Worm (Caenorhabditis elegans): ENCODE results near the gene ZK856.6.

DNA sequence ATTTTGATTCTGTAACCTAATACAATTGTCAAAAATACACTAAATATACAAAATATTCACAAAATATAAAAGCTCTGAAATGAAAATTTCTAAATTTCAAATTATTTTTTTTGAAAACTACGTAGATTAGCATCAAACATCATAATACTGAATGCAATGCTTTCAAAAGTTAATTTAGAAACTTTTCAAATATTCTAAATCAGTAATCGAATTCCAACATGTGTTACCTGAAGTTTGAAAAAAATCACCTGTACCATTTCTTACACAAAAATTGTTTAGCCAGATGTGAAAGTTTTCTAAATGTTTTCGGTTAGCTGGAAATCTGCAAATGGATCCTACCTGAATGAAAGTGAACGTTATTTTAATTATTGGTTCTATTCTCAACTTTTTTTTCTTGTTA lies 23.5 kb downstream of the ZK856.6 start, which contains the start of gene C12D8.20:
- TF ChIP-seq ceh-16 (tag; optimal IDR thresholded peaks at IDR 0.05) (no peak), daf-12 (tag; optimal IDR thresholded peaks at IDR 0.05) (no peak), nhr-237 (tag; optimal IDR thresholded peaks at IDR 0.05) (no peak), ceh-82 (tag; optimal IDR thresholded peaks at IDR 0.05) (no peak), mdl-1 (tag; optimal IDR thresholded peaks at IDR 0.05) (no peak), unc-39 (tag; optimal IDR thresholded peaks at IDR 0.05) (no peak), fos-1 (tag; optimal IDR thresholded peaks at IDR 0.05) (no peak), R02D3.7 (tag; optimal IDR thresholded peaks at IDR 0.05) (no peak)

Data from whole organism, L3 larva.